Fruit fly (Drosophila melanogaster): ENCODE results near the gene Chd64.

Chd64 gene

DNA sequence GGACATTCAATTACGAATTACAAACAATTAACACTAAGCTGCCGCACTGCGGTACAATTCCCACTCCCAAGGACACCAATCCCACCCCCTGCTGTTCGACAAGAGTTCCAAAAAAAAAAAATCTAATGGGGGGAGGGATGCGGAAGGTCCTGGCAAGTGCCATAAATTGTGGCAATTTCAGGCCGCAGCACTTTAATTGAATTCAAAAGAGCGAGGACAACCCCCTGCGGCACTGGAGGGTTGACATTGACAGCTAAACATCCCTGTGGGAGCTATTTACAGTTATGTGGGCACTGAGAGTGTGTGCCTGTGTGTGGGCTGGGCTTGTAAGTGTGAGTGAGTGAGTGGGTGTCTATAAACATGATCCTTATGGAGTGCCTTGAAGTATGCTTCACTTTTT lies 45.3 kb downstream of the Chd64 start:
- TF ChIP-seq CG17801 (GFP tag; optimal IDR thresholded peaks at IDR 0.05; ENCODE audit: partially characterized antibody), result no peak

- TF ChIP-seq CG17801 (GFP tag; optimal IDR thresholded peaks at IDR 0.05; ENCODE audit: partially characterized antibody), result no peak
These were observed 48.4 kb downstream of the Chd64 start, which contains the start of gene Faa for dm6 chr3L:4073755-4074154. TSS of gene Faa (minus strand) at chr3L:4073954.

dm6 chr3L:4072717-4073116 lies 49.5 kb downstream of the Chd64 start:
- TF ChIP-seq CG17801 (GFP tag; optimal IDR thresholded peaks at IDR 0.05; ENCODE audit: partially characterized antibody), result no peak

DNA sequence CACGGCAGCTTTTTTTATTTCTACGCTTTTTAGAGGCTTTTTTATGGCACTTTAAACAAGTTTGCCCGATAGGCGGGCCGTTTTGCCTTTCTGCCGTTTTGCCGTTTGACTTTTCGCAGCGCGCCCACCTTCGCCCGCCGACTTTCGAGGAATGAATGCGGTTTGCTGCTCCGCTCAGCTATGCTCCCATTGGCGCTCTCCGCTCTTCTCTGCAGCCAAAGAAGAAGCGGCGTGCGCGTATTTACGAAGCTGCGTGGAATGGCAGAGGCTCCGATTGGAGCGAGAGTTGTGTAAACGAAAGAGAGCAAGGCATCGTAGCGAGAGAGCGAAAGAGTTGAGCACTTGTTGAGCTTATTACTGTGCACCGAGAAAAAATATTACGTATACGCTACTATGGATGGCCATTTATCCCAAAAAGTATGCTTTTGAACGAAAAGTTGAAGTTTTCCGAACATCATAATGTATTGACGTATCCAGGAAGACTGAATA lies 50.6 kb downstream of the Chd64 start, which contains the start of gene wit:
wit (minus strand) TSS at position 157 of the 489 bp plus-strand sequence.
- TF ChIP-seq CG17801 (GFP tag; optimal IDR thresholded peaks at IDR 0.05; ENCODE audit: partially characterized antibody), result peak; percentile 66

DNA sequence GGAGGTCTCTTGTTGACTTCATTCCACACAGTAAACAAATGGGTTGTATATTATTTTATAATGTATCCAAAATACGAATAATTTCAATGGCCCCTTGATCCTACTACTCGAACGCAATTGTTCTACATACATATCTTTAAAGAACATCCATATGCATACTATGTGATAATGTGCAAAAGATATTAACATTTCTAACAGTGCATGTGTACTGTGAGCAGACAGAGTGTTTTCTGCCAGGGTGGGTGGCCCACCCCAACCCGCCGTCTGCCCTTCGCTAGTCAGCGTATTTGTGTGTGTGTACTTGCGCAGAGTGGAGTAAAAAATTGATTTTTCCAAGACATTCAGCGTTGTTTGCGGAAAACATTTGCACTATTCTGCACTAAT lies 51.2 kb downstream of the Chd64 start:
- no peak for TF ChIP-seq CG17801 (GFP tag; optimal IDR thresholded peaks at IDR 0.05; ENCODE audit: partially characterized antibody)

dm6 chr3L:4070221-4070995 lies 51.8 kb downstream of the Chd64 start:
- TF ChIP-seq CG17801 (GFP tag; optimal IDR thresholded peaks at IDR 0.05; ENCODE audit: partially characterized antibody), result peak; percentile 65

- no peak for TF ChIP-seq CG17801 (GFP tag; optimal IDR thresholded peaks at IDR 0.05; ENCODE audit: partially characterized antibody)
These were observed 53.1 kb downstream of the Chd64 start, which contains the start of gene CG32259 for dm6 chr3L:4069069-4069468. TSS of gene CG32259 (plus strand) at chr3L:4069369.

- no peak for TF ChIP-seq CG17801 (GFP tag; optimal IDR thresholded peaks at IDR 0.05; ENCODE audit: partially characterized antibody)
These were observed 53.8 kb downstream of the Chd64 start for dm6 chr3L:4068368-4068767.

Data from ovary, adult (tissue).